Fruit fly (Drosophila melanogaster): ENCODE data around the gene CG42713.
A peak's percentile ranks its signal among the peaks of the same experiment; 100 is the strongest.

The CG42713 gene

dm6 chr2L:8859839-8860238 is 31.4 kb upstream of the CG42713 start (continued):
- peak in 1 of 2 experiments; percentile 45 for TF ChIP-seq bsh (GFP tag; optimal IDR thresholded peaks at IDR 0.05)
- TF ChIP-seq CG11695 (GFP tag; IDR thresholded peaks at IDR 0.05): no peak
- TF ChIP-seq CG7963 (GFP tag; IDR thresholded peaks at IDR 0.05; ENCODE audit: partially characterized antibody): no peak
- TF ChIP-seq Blimp-1 (GFP tag; optimal IDR thresholded peaks at IDR 0.05): peak; percentile 73
- TF ChIP-seq Scr (GFP tag; IDR thresholded peaks at IDR 0.05; ENCODE audit: partially characterized antibody): no peak
- no peak for TF ChIP-seq CG15073 (GFP tag; optimal IDR thresholded peaks at IDR 0.05)
- no peak for TF ChIP-seq dimm (GFP tag; IDR thresholded peaks at IDR 0.05)
- TF ChIP-seq C15 (GFP tag; IDR thresholded peaks at IDR 0.05): no peak
- TF ChIP-seq fd64A (GFP tag; optimal IDR thresholded peaks at IDR 0.05): peak; percentile 48
- no peak for TF ChIP-seq tx (GFP tag; optimal IDR thresholded peaks at IDR 0.05)
- peak; percentile 35 for TF ChIP-seq wek (GFP tag; optimal IDR thresholded peaks at IDR 0.05)
- peak; percentile 45 for TF ChIP-seq CG17568 (GFP tag; optimal IDR thresholded peaks at IDR 0.05)
- TF ChIP-seq CG31388 (GFP tag; optimal IDR thresholded peaks at IDR 0.05): no peak
- TF ChIP-seq Pdp1 (GFP tag; optimal IDR thresholded peaks at IDR 0.05): peak in 1 of 2 experiments; percentile 72
- no peak for TF ChIP-seq D (optimal IDR thresholded peaks at IDR 0.05)
- TF ChIP-seq D (GFP tag; optimal IDR thresholded peaks at IDR 0.05): no peak
- no peak for TF ChIP-seq Meics (GFP tag; optimal IDR thresholded peaks at IDR 0.05)
- peak; percentile 20 for TF ChIP-seq BtbVII (GFP tag; optimal IDR thresholded peaks at IDR 0.05)
- no peak for TF ChIP-seq lilli (GFP tag; optimal IDR thresholded peaks at IDR 0.05)
- peak; percentile 4 for TF ChIP-seq Sox102F (GFP tag; optimal IDR thresholded peaks at IDR 0.05)
- TF ChIP-seq CG8359 (GFP tag; optimal IDR thresholded peaks at IDR 0.05; ENCODE audit: borderline replicate concordance): peak; percentile 15
- TF ChIP-seq CG15601 (tag; optimal IDR thresholded peaks at IDR 0.05): peak; percentile 56
- TF ChIP-seq CG16815 (GFP tag; optimal IDR thresholded peaks at IDR 0.05): no peak
- TF ChIP-seq CG7556 (GFP tag; optimal IDR thresholded peaks at IDR 0.05): peak; percentile 10
- TF ChIP-seq CG12071 (GFP tag; optimal IDR thresholded peaks at IDR 0.05): peak; percentile 27
- no peak for TF ChIP-seq NC2α (GFP tag; optimal IDR thresholded peaks at IDR 0.05)
- TF ChIP-seq CG9797 (GFP tag; optimal IDR thresholded peaks at IDR 0.05): no peak
- no peak for TF ChIP-seq CG1647 (GFP tag; optimal IDR thresholded peaks at IDR 0.05)
- no peak for TF ChIP-seq B-H1 (GFP tag; IDR thresholded peaks at IDR 0.05)
- peak; percentile 41 for TF ChIP-seq HHEX (GFP tag; optimal IDR thresholded peaks at IDR 0.05)
- TF ChIP-seq unpg (GFP tag; optimal IDR thresholded peaks at IDR 0.05): peak; percentile 46
- no peak for TF ChIP-seq CG18476 (GFP tag; optimal IDR thresholded peaks at IDR 0.05)
- no peak for TF ChIP-seq abd-A (tag; optimal IDR thresholded peaks at IDR 0.05)
- TF ChIP-seq Asciz (GFP tag; optimal IDR thresholded peaks at IDR 0.05): peak; percentile 57
- no peak for TF ChIP-seq Antp (GFP tag; optimal IDR thresholded peaks at IDR 0.05)
- peak; percentile 19 for TF ChIP-seq CG6254 (GFP tag; optimal IDR thresholded peaks at IDR 0.05)
- peak; percentile 67 for TF ChIP-seq CG33557 (GFP tag; optimal IDR thresholded peaks at IDR 0.05)
- TF ChIP-seq CG2202 (tag; optimal IDR thresholded peaks at IDR 0.05): peak; percentile 58
- peak; percentile 11 for TF ChIP-seq CG2120 (GFP tag; optimal IDR thresholded peaks at IDR 0.05)
- TF ChIP-seq exex (tag; optimal IDR thresholded peaks at IDR 0.05): no peak
- no peak for TF ChIP-seq CG13123 (GFP tag; optimal IDR thresholded peaks at IDR 0.05)
- no peak for TF ChIP-seq cg (GFP tag; optimal IDR thresholded peaks at IDR 0.05)
- TF ChIP-seq Dip2 (GFP tag; IDR thresholded peaks at IDR 0.05): no peak
- TF ChIP-seq CG1603 (tag; optimal IDR thresholded peaks at IDR 0.05): peak; percentile 32
- no peak for TF ChIP-seq Dad (GFP tag; optimal IDR thresholded peaks at IDR 0.05)
- peak; percentile 43 for TF ChIP-seq CG2875 (GFP tag; optimal IDR thresholded peaks at IDR 0.05)
- TF ChIP-seq tna (GFP tag; IDR thresholded peaks at IDR 0.05; ENCODE audit: partially characterized antibody): no peak
- no peak for TF ChIP-seq sug (tag; optimal IDR thresholded peaks at IDR 0.05)
- no peak for TF ChIP-seq al (GFP tag; IDR thresholded peaks at IDR 0.05)
- TF ChIP-seq CG12769 (tag; optimal IDR thresholded peaks at IDR 0.05): peak; percentile 22

All from whole organism, embryonic.